Fruit fly (Drosophila melanogaster) whole organism, embryonic: ENCODE data around the gene CG7557.

Experiments used
- Bgb ChIP-seq: fragments of 200-800 bp; sonication (Bioruptor generic); IDR thresholded peaks from 2 replicates; pipeline ENCODE4 v1.3.6; 2022; ENCODE audit warnings: missing biosample characterization, missing genetic modification characterization; ENCODE audit not compliant: partially characterized antibody
- BtbVII ChIP-seq: fragments of 200-800 bp; sonication (Bioruptor generic); optimal IDR thresholded peaks from 3 replicates; lab custom pipeline; 2017; ENCODE audit warnings: missing biosample characterization, mild to moderate bottlenecking, missing genetic modification characterization
- CG13624 ChIP-seq: fragments of 200-800 bp; sonication (Bioruptor generic); optimal IDR thresholded peaks from 2 replicates; lab custom pipeline; 2016; ENCODE audit warnings: missing biosample characterization, missing genetic modification characterization
- CG1529 ChIP-seq: fragments of 200-800 bp; sonication (Bioruptor generic); optimal IDR thresholded peaks from 3 replicates; lab custom pipeline; 2018; ENCODE audit warnings: missing biosample characterization, missing genetic modification characterization
- CG1603 ChIP-seq: fragments of 200-800 bp; sonication (Bioruptor generic); optimal IDR thresholded peaks from 2 replicates; lab custom pipeline; 2019; ENCODE audit warnings: missing biosample characterization, mild to moderate bottlenecking, missing genetic modification characterization, moderate library complexity
- CG16779 ChIP-seq: fragments of 200-800 bp; sonication (Bioruptor generic); IDR thresholded peaks from 2 replicates; pipeline ENCODE4 v1.3.6; 2022; ENCODE audit warnings: missing biosample characterization, missing genetic modification characterization
- CG17829 ChIP-seq: fragments of 200-800 bp; optimal IDR thresholded peaks from 2 replicates; lab custom pipeline; 2019; ENCODE audit warnings: missing biosample characterization, mild to moderate bottlenecking, missing genetic modification characterization, moderate library complexity
- CG17912 ChIP-seq: fragments of 200-800 bp; sonication (Bioruptor generic); optimal IDR thresholded peaks from 2 replicates; lab custom pipeline; 2018; ENCODE audit warnings: missing biosample characterization, mild to moderate bottlenecking, missing genetic modification characterization
- CG1792 ChIP-seq: fragments of 200-800 bp; sonication (Bioruptor generic); optimal IDR thresholded peaks from 2 replicates; lab custom pipeline; 2016; ENCODE audit warnings: missing biosample characterization, missing genetic modification characterization
- CG33557 ChIP-seq: fragments of 200-800 bp; sonication (Bioruptor generic); optimal IDR thresholded peaks from 2 replicates; lab custom pipeline; 2019; ENCODE audit warnings: missing biosample characterization, mild to moderate bottlenecking, missing genetic modification characterization, moderate library complexity
- CG34422 ChIP-seq: fragments of 200-800 bp; sonication (Bioruptor generic); IDR thresholded peaks from 3 replicates; pipeline ENCODE4 v1.3.6; 2022; ENCODE audit warnings: missing biosample characterization, missing genetic modification characterization
- CG4404 ChIP-seq: fragments of 200-800 bp; sonication (Bioruptor generic); IDR thresholded peaks from 2 replicates; pipeline ENCODE4 v1.3.6; 2022; ENCODE audit warnings: missing biosample characterization, missing genetic modification characterization
- CG4424 ChIP-seq: fragments of 200-800 bp; sonication (Bioruptor generic); optimal IDR thresholded peaks from 3 replicates; lab custom pipeline; 2016; ENCODE audit warnings: missing biosample characterization, missing genetic modification characterization
- CG6654 ChIP-seq: fragments of 200-800 bp; sonication (Bioruptor generic); optimal IDR thresholded peaks from 2 replicates; lab custom pipeline; 2017; ENCODE audit warnings: missing biosample characterization, mild to moderate bottlenecking, missing genetic modification characterization
- CG6854 ChIP-seq: fragments of 200-800 bp; sonication (Bioruptor generic); optimal IDR thresholded peaks from 3 replicates; lab custom pipeline; 2017; ENCODE audit warnings: missing biosample characterization, mild to moderate bottlenecking, missing genetic modification characterization
- CG7745 ChIP-seq: fragments of 200-800 bp; sonication (Bioruptor generic); optimal IDR thresholded peaks from 2 replicates; lab custom pipeline; 2018; ENCODE audit warnings: missing biosample characterization, mild to moderate bottlenecking, missing genetic modification characterization, moderate library complexity
- CG8089 ChIP-seq: fragments of 200-800 bp; sonication (Bioruptor generic); optimal IDR thresholded peaks from 3 replicates; lab custom pipeline; 2016; ENCODE audit warnings: missing biosample characterization, missing genetic modification characterization
- CG8290 ChIP-seq, 3 experiments: fragments of 200-800 bp; sonication (Bioruptor generic); optimal IDR thresholded peaks; 2 replicates each; lab custom pipeline; 2016 to 2019; ENCODE audit warnings: missing biosample characterization in 3 of 3, missing genetic modification characterization in 3 of 3, mild to moderate bottlenecking in 2 of 3, moderate library complexity in 1 of 3
- Hmx ChIP-seq: fragments of 200-800 bp; sonication (Bioruptor generic); optimal IDR thresholded peaks from 2 replicates; lab custom pipeline; 2016; ENCODE audit warnings: missing biosample characterization, missing genetic modification characterization
- Lim3 ChIP-seq: fragments of 200-800 bp; sonication (Bioruptor generic); IDR thresholded peaks from 2 replicates; pipeline ENCODE4 v1.3.6; 2022; ENCODE audit warnings: missing biosample characterization, missing genetic modification characterization
- Lpt ChIP-seq: fragments of >200 bp; optimal IDR thresholded peaks from 2 replicates; lab custom pipeline; 2018; ENCODE audit warnings: missing biosample characterization, missing genetic modification characterization
- Oli ChIP-seq: fragments of 200-800 bp; sonication (Bioruptor generic); optimal IDR thresholded peaks from 2 replicates; lab custom pipeline; 2018; ENCODE audit warnings: missing biosample characterization, mild to moderate bottlenecking, missing genetic modification characterization, moderate library complexity
- Opbp ChIP-seq: fragments of 200-800 bp; sonication (Bioruptor generic); IDR thresholded peaks from 3 replicates; pipeline ENCODE4 v1.3.6; 2022; ENCODE audit warnings: missing biosample characterization, missing genetic modification characterization; ENCODE audit not compliant: partially characterized antibody
- Optix ChIP-seq: fragments of 200-800 bp; sonication (Bioruptor generic); IDR thresholded peaks from 3 replicates; pipeline ENCODE4 v1.3.6; 2022; ENCODE audit warnings: missing biosample characterization, missing genetic modification characterization
- Ravus ChIP-seq: fragments of 200-800 bp; sonication (Bioruptor generic); IDR thresholded peaks from 2 replicates; pipeline ENCODE4 v1.3.6; 2022; ENCODE audit warnings: missing biosample characterization, missing genetic modification characterization
- Side ChIP-seq: fragments of 200-800 bp; sonication (Bioruptor generic); optimal IDR thresholded peaks from 2 replicates; lab custom pipeline; 2016; ENCODE audit warnings: missing biosample characterization, missing genetic modification characterization
- Sox100B ChIP-seq: fragments of 200-800 bp; sonication (Bioruptor generic); optimal IDR thresholded peaks from 3 replicates; lab custom pipeline; 2018; ENCODE audit warnings: missing biosample characterization, mild to moderate bottlenecking, missing genetic modification characterization
- Ssrp ChIP-seq: fragments of 200-800 bp; sonication (Bioruptor generic); optimal IDR thresholded peaks from 2 replicates; lab custom pipeline; 2018; ENCODE audit warnings: missing biosample characterization, mild to moderate bottlenecking, missing genetic modification characterization, moderate library complexity
- Xbp1 ChIP-seq: fragments of 200-800 bp; sonication (Bioruptor generic); optimal IDR thresholded peaks from 3 replicates; lab custom pipeline; 2016; ENCODE audit warnings: missing biosample characterization, mild to moderate bottlenecking, missing genetic modification characterization
- abd-A ChIP-seq: fragments of 200-800 bp; sonication (Bioruptor generic); optimal IDR thresholded peaks from 3 replicates; lab custom pipeline; 2019; ENCODE audit warnings: missing biosample characterization, mild to moderate bottlenecking, missing genetic modification characterization, moderate library complexity
- ase ChIP-seq: fragments of 200-800 bp; sonication (Bioruptor generic); IDR thresholded peaks from 3 replicates; pipeline ENCODE4 v1.3.6; 2022; ENCODE audit warnings: missing biosample characterization, missing genetic modification characterization
- bbx ChIP-seq: fragments of 200-800 bp; sonication (Bioruptor generic); IDR thresholded peaks from 2 replicates; pipeline ENCODE4 v1.3.6; 2022; ENCODE audit warnings: missing biosample characterization, missing genetic modification characterization; ENCODE audit not compliant: partially characterized antibody
- bsh ChIP-seq, 2 experiments: fragments of 200-800 bp; sonication (Bioruptor generic); optimal IDR thresholded peaks; 2 replicates each; lab custom pipeline; 2017 to 2018; ENCODE audit warnings: mild to moderate bottlenecking in 2 of 2, missing biosample characterization in 2 of 2, missing genetic modification characterization in 2 of 2, moderate library complexity in 1 of 2
- corto ChIP-seq: fragments of 200-800 bp; sonication (Bioruptor generic); optimal IDR thresholded peaks from 2 replicates; lab custom pipeline; 2016; ENCODE audit warnings: missing biosample characterization, mild to moderate bottlenecking, missing genetic modification characterization, moderate library complexity
- eyg ChIP-seq: fragments of 200-800 bp; sonication (Bioruptor generic); optimal IDR thresholded peaks from 3 replicates; lab custom pipeline; 2016; ENCODE audit warnings: missing biosample characterization, missing genetic modification characterization
- hb ChIP-seq: fragments of 200-800 bp; sonication (Bioruptor generic); IDR thresholded peaks from 3 replicates; pipeline ENCODE4 v1.3.6; 2022; ENCODE audit warnings: missing biosample characterization, missing genetic modification characterization; ENCODE audit not compliant: partially characterized antibody
- ken ChIP-seq: fragments of 200-800 bp; sonication (Bioruptor generic); IDR thresholded peaks from 3 replicates; pipeline ENCODE4 v1.3.6; 2022; ENCODE audit warnings: missing biosample characterization, missing genetic modification characterization
- knrl ChIP-seq: fragments of 200-800 bp; sonication (Bioruptor generic); IDR thresholded peaks from 3 replicates; pipeline ENCODE4 v1.3.6; 2022; ENCODE audit warnings: missing biosample characterization, missing genetic modification characterization; ENCODE audit not compliant: partially characterized antibody
- lilli ChIP-seq: fragments of 200-800 bp; sonication (Bioruptor generic); optimal IDR thresholded peaks from 3 replicates; lab custom pipeline; 2016; ENCODE audit warnings: missing biosample characterization, missing genetic modification characterization
- mld ChIP-seq: fragments of 200-800 bp; sonication (Bioruptor generic); IDR thresholded peaks from 3 replicates; pipeline ENCODE4 v1.3.6; 2022; ENCODE audit warnings: missing biosample characterization, missing genetic modification characterization; ENCODE audit not compliant: partially characterized antibody
- pfk ChIP-seq: fragments of 200-800 bp; sonication (Bioruptor generic); optimal IDR thresholded peaks from 2 replicates; lab custom pipeline; 2018; ENCODE audit warnings: missing biosample characterization, mild to moderate bottlenecking, missing genetic modification characterization, moderate library complexity
- shn ChIP-seq: fragments of 200-800 bp; sonication (Bioruptor generic); optimal IDR thresholded peaks from 3 replicates; lab custom pipeline; 2016; ENCODE audit warnings: missing biosample characterization, missing genetic modification characterization
- sqz ChIP-seq: fragments of 200-800 bp; sonication (Bioruptor generic); optimal IDR thresholded peaks from 3 replicates; lab custom pipeline; 2018; ENCODE audit warnings: missing biosample characterization, mild to moderate bottlenecking, missing genetic modification characterization
- stc ChIP-seq: fragments of 200-800 bp; sonication (Bioruptor generic); IDR thresholded peaks from 2 replicates; pipeline ENCODE4 v1.3.6; 2022; ENCODE audit warnings: missing biosample characterization, missing genetic modification characterization
- tna ChIP-seq: fragments of 200-800 bp; sonication (Bioruptor generic); IDR thresholded peaks from 2 replicates; pipeline ENCODE4 v1.3.6; 2022; ENCODE audit warnings: missing biosample characterization, missing genetic modification characterization; ENCODE audit not compliant: partially characterized antibody
- toy ChIP-seq: fragments of 200-800 bp; sonication (Bioruptor generic); IDR thresholded peaks from 2 replicates; pipeline ENCODE4 v1.3.6; 2022; ENCODE audit warnings: missing biosample characterization, missing genetic modification characterization
- twi ChIP-seq: fragments of 200-800 bp; optimal IDR thresholded peaks from 2 replicates; lab custom pipeline; 2019; ENCODE audit warnings: missing biosample characterization, mild to moderate bottlenecking, missing genetic modification characterization, moderate library complexity

CG7557 gene

dm6 chr3L:11405362-11406254, 39.4 kb upstream of the CG7557 start (continued):
- peak; percentile 95 for TF ChIP-seq lilli (GFP tag; lab: Kevin White, UChicago)
- peak; percentile 71; the same call in 2 of the 3 replicates for TF ChIP-seq hb (GFP tag; lab: Robert Waterston, UW)
- TF ChIP-seq toy, result peak; percentile 80
- peak; percentile 96 for TF ChIP-seq Ssrp (tag; lab: Kevin White, UChicago)
- TF ChIP-seq corto, result peak; percentile 76
- TF ChIP-seq bbx (GFP tag; lab: Robert Waterston, UW), result 0 out of 2 replicates have a peak, but pooled peaks have one; percentile 59
- TF ChIP-seq Oli (tag; lab: Kevin White, UChicago), result peak; percentile 97
- TF ChIP-seq ken (GFP tag; lab: Robert Waterston, UW), result peak; percentile 97
- TF ChIP-seq stc (GFP tag; lab: Robert Waterston, UW), result peak; percentile 96
- no peak for TF ChIP-seq mld
- peak; percentile 86 for TF ChIP-seq CG17912
- TF ChIP-seq CG34422 (GFP tag; lab: Robert Waterston, UW), result peak; percentile 93
- no peak for TF ChIP-seq Lpt (GFP tag; lab: Kevin White, UChicago)
- TF ChIP-seq CG33557, result peak; percentile 97
- peak; percentile 91 to 99 for TF ChIP-seq bsh (GFP tag; optimal IDR thresholded peaks at IDR 0.05; lab: Kevin White, UChicago)
- TF ChIP-seq Lim3, result peak; percentile 85
- peak; percentile 92 for TF ChIP-seq CG4404 (GFP tag; lab: Robert Waterston, UW)
- TF ChIP-seq CG8089 (GFP tag; lab: Kevin White, UChicago), result peak; percentile 93
- peak; percentile 81; the same call in 1 of the 2 replicates for TF ChIP-seq CG16779 (GFP tag; lab: Robert Waterston, UW)
- TF ChIP-seq Bgb (GFP tag; lab: Robert Waterston, UW), result peak; percentile 54
- peak; percentile 93 for TF ChIP-seq Side (GFP tag; lab: Kevin White, UChicago)
- peak; percentile 95 for TF ChIP-seq Optix (GFP tag; lab: Robert Waterston, UW)
- TF ChIP-seq twi (tag; lab: Kevin White, UChicago), result peak; percentile 91
- TF ChIP-seq abd-A (tag; lab: Kevin White, UChicago), result peak; percentile 23
- peak; percentile 47; the same call in 2 of the 3 replicates for TF ChIP-seq knrl
- TF ChIP-seq CG1529, result peak; percentile 97
- TF ChIP-seq shn (GFP tag; lab: Kevin White, UChicago), result peak; percentile 86
- TF ChIP-seq CG13624, result peak; percentile 84
- TF ChIP-seq CG7745 (tag; lab: Kevin White, UChicago), result peak; percentile 73
- TF ChIP-seq Xbp1, result peak; percentile 96
- peak; percentile 56; the same call in 2 of the 3 replicates for TF ChIP-seq Opbp
- peak; percentile 71 for TF ChIP-seq CG6654 (GFP tag; lab: Kevin White, UChicago)
- TF ChIP-seq CG1792, result no peak
- TF ChIP-seq CG1603 (tag; lab: Kevin White, UChicago), result peak; percentile 96
- peak; percentile 79 for TF ChIP-seq Ravus (GFP tag; lab: Robert Waterston, UW)
- no peak for TF ChIP-seq pfk (GFP tag; lab: Kevin White, UChicago)
- no peak for TF ChIP-seq tna (GFP tag; lab: Robert Waterston, UW)
- TF ChIP-seq Hmx (GFP tag; lab: Kevin White, UChicago), result peak; percentile 74
- TF ChIP-seq CG4424, result peak; percentile 98
- peak; percentile 98 for TF ChIP-seq sqz (GFP tag; lab: Kevin White, UChicago)
- peak; percentile 91 for TF ChIP-seq Sox100B (GFP tag; lab: Kevin White, UChicago)
- TF ChIP-seq CG17829 (tag; lab: Kevin White, UChicago), result peak; percentile 97
- peak; percentile 94 for TF ChIP-seq ase (GFP tag; lab: Robert Waterston, UW)
- TF ChIP-seq eyg, result peak; percentile 79
- TF ChIP-seq CG8290 (GFP tag; optimal IDR thresholded peaks at IDR 0.05; lab: Kevin White, UChicago), result peak; percentile 94
- peak; percentile 81 to 92 for TF ChIP-seq CG8290 (tag; optimal IDR thresholded peaks at IDR 0.05; lab: Kevin White, UChicago)
- TF ChIP-seq CG6854 (GFP tag; lab: Kevin White, UChicago), result peak; percentile 80
- TF ChIP-seq BtbVII (GFP tag; lab: Kevin White, UChicago), result peak; percentile 78
